Worm (Caenorhabditis elegans): ENCODE measurements around the gene Y62H9A.15.

DNA sequence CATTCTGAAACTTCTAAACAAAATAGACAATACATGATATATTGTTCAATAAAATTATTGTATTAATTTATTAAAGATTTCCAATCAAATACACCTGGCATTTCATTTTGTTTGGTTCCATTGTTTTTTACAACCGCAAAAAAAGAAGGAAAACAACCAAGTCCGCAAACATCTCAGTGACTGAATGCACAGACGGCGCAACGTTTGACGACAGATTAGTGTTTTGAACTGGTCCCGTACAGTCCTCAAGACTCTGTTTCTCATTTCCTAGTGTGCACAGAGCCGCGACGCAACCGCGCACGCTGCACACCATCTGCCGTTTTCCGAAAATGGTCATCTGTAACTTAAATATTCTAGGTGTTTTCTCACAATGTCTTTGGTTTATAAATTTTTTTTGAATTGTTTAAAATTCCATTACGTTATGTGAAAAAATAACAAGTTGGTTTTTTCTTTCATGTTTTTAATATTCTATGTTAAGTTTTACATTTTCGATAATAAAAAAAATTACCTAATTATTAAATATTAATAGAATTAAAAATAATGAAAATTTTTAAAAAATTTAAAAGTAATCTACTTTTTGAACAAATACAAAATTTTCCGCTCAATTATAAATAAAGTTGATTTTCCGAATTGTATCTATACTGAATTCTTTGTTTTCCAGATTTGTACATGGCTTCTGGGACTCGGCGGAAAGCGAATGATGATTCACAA, 38.4 kb upstream of the Y62H9A.15 start, which contains the start of gene lsd-1:
- no peak for TF ChIP-seq ama-1 (optimal IDR thresholded peaks at IDR 0.05)
- no peak for TF ChIP-seq F49E8.2 (tag; optimal IDR thresholded peaks at IDR 0.05; ENCODE audit: borderline replicate concordance)
- TF ChIP-seq unc-130 (GFP tag; optimal IDR thresholded peaks at IDR 0.05) = no peak
- TF ChIP-seq fos-1 (tag; optimal IDR thresholded peaks at IDR 0.05) = no peak
- no peak for TF ChIP-seq egl-27 (tag; optimal IDR thresholded peaks at IDR 0.05)
- no peak for TF ChIP-seq vab-7 (GFP tag; IDR thresholded peaks at IDR 0.05)
